Worm (Caenorhabditis elegans) whole organism, young adult: ENCODE data around the gene garr-1.

Source experiments
- F57A8.1 ChIP-seq: fragments of 200-800 bp; sonication (Bioruptor generic); optimal IDR thresholded peaks from 2 replicates; lab custom pipeline; 2018; ENCODE audit warnings: mild to moderate bottlenecking, missing genetic modification characterization, moderate library complexity, missing compliant biosample characterization
- ama-1 ChIP-seq, 3 experiments: fragments of 150-350 bp in 1 of 3; sonication (generic microtip) in 2 of 3; optimal IDR thresholded peaks; 2 replicates each; lab custom pipeline; 2014 to 2018; ENCODE audit warnings: missing biosample characterization in 2 of 3, missing genetic modification characterization in 2 of 3, missing genetic modification reagents in 2 of 3
- die-1 ChIP-seq: sonication (generic microtip); optimal IDR thresholded peaks from 2 replicates; lab custom pipeline; 2016; ENCODE audit warnings: missing genotype, mild to moderate bottlenecking, missing genetic modification characterization, missing compliant biosample characterization
- dpl-1 ChIP-seq: fragments of 150-350 bp; optimal IDR thresholded peaks from 2 replicates; lab custom pipeline; 2014; ENCODE audit warnings: missing biosample characterization, missing genetic modification reagents, missing genetic modification characterization
- madf-3 ChIP-seq: fragments of 200-800 bp; sonication (Bioruptor generic); IDR thresholded peaks from 2 replicates; pipeline ENCODE4 v1.3.6; 2022; ENCODE audit warnings: missing genetic modification reagents, missing genetic modification characterization, missing compliant biosample characterization
- nfya-1 ChIP-seq: sonication (generic microtip); optimal IDR thresholded peaks from 2 replicates; lab custom pipeline; 2017; ENCODE audit warnings: antibody characterized with exemption, missing compliant biosample characterization, missing genetic modification characterization, borderline replicate concordance; ENCODE audit not compliant: insufficient read depth
- sea-2 ChIP-seq: fragments of 200-800 bp; sonication (Bioruptor generic); IDR thresholded peaks from 2 replicates; pipeline ENCODE4 v1.3.6; 2022; ENCODE audit warnings: missing genetic modification characterization, missing compliant biosample characterization
- snpc-4 ChIP-seq, 5 experiments: fragments of 150-350 bp in 1 of 5; sonication (generic microtip) in 4 of 5; optimal IDR thresholded peaks; 2 replicates each; lab custom pipeline; 2014 to 2018; ENCODE audit warnings: missing genetic modification characterization in 5 of 5, missing biosample characterization in 3 of 5, antibody characterized with exemption in 2 of 5, mild to moderate bottlenecking in 2 of 5, missing compliant biosample characterization in 2 of 5, missing genotype in 2 of 5, moderate library complexity in 2 of 5, missing genetic modification reagents in 1 of 5
- tbp1 ChIP-seq: fragments of 200-800 bp; sonication (Bioruptor generic); optimal IDR thresholded peaks from 2 replicates; lab custom pipeline; 2018; ENCODE audit warnings: mild to moderate bottlenecking, missing genetic modification characterization, missing compliant biosample characterization
- unc-62 ChIP-seq: fragments of 150-350 bp; optimal IDR thresholded peaks from 2 replicates; lab custom pipeline; 2014; ENCODE audit warnings: missing biosample characterization, missing genetic modification reagents, missing genetic modification characterization

DNA sequence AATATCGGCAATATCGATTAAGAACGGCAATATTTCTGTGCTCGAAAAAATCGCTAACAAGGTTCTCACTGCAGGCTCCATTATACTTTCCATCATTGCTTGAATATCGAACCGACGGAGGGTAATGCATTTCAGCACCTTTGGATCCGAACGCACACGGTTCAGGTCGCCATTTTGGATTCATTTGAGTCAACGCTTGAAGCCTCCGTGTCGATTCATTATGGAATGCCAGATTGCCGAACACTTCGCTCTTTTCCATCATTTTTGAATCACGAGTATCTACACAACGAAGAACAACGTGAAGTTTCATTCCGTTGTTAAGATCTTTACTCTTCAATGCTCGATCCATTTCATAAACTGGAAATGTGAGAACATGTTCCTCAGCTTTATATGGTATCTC lies 3.9 kb upstream of the garr-1 start:
- no peak for TF ChIP-seq nfya-1 (tag; lab: Kevin White, UChicago)
- TF ChIP-seq madf-3 = no peak
- TF ChIP-seq F57A8.1 (GFP tag; lab: Kevin White, UChicago) = no peak
- no peak for TF ChIP-seq unc-62 (GFP tag; lab: Kevin White, UChicago)
- no peak for TF ChIP-seq tbp1 (GFP tag; lab: Kevin White, UChicago)
- no peak for TF ChIP-seq snpc-4 (GFP tag; optimal IDR thresholded peaks at IDR 0.05; lab: Kevin White, UChicago)
- no peak for TF ChIP-seq snpc-4 (tag; optimal IDR thresholded peaks at IDR 0.05; lab: Kevin White, UChicago)
- TF ChIP-seq sea-2 (GFP tag; lab: Robert Waterston, UW) = no peak
- no peak for TF ChIP-seq ama-1 (optimal IDR thresholded peaks at IDR 0.05; lab: Kevin White, UChicago)
- no peak for TF ChIP-seq ama-1 (GFP tag; optimal IDR thresholded peaks at IDR 0.05; lab: Kevin White, UChicago)
- no peak for TF ChIP-seq die-1 (tag; lab: Kevin White, UChicago)
- TF ChIP-seq dpl-1 = no peak
